Fruit fly (Drosophila melanogaster) whole organism, adult: Measurements from ENCODE around the gene Pcmt.

ENCODE experiments used
- CG12768 ChIP-seq: fragments of 200-800 bp; sonication (Bioruptor generic); optimal IDR thresholded peaks from 2 replicates; lab custom pipeline; 2017; ENCODE audit warnings: missing biosample characterization, missing genetic modification characterization, mild to moderate bottlenecking, moderate library complexity, missing genetic modification reagents
- CG14711 ChIP-seq: fragments of 200-800 bp; sonication (Bioruptor generic); optimal IDR thresholded peaks from 2 replicates; lab custom pipeline; 2018; ENCODE audit warnings: missing biosample characterization, mild to moderate bottlenecking, missing genetic modification characterization, moderate library complexity
- CG1620 ChIP-seq: fragments of 200-800 bp; sonication (Bioruptor generic); optimal IDR thresholded peaks from 2 replicates; lab custom pipeline; 2016; ENCODE audit warnings: missing biosample characterization, missing genetic modification characterization
- tj ChIP-seq: fragments of 200-800 bp; sonication (Bioruptor generic); optimal IDR thresholded peaks from 3 replicates; lab custom pipeline; 2017; ENCODE audit warnings: missing biosample characterization, mild to moderate bottlenecking, missing genetic modification characterization, moderate library complexity

DNA sequence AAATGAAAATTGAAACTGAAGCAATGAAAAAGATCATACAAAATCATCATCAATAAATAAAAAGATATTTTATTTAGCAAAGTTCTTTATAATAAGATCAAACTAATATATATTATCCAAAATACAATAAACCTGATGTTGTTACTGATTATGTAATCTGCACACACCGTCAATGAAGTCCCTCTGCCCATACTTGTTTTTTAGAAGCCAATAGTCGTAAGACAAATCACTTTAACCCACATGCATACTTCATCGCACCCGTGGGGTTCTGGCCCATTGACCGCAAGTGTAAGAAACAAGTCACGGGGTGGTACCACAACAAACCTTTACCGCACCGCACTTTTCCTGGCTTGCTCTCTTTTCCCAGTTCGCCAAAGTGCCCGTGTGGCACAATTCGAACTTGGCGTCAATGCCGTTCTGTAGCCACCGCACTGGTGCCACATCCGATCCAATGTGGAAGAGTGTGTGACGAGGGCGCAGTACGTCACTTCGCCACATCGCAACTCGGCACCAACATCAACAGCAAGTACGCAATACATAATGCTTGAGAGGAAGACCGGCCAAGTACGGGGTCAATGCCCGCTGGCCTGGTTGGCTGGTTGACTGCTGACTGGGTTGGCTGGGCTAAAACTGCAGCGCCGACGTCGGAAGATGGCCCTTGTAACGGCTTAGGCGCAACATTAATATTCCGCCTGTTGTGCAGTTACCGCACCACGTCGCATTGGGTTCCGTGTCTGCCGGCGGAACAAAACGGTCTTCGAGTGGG is 19.0 kb upstream of the Pcmt start:
- TF ChIP-seq CG1620 (GFP tag; lab: Kevin White, UChicago) (no peak), CG14711 (tag; lab: Kevin White, UChicago) (no peak), CG12768 (GFP tag; lab: Kevin White, UChicago) (no peak), tj (GFP tag; lab: Kevin White, UChicago) (peak; percentile 61)
